Worm (Caenorhabditis elegans) whole organism, L3 larva: Measurements from ENCODE around the gene C02D5.4.

Experiments used
- ceh-16 ChIP-seq: sonication (generic microtip); optimal IDR thresholded peaks from 2 replicates; lab custom pipeline; 2017; ENCODE audit warnings: missing biosample characterization, missing genetic modification characterization
- ceh-28 ChIP-seq: fragments of 150-350 bp; optimal IDR thresholded peaks from 2 replicates; lab custom pipeline; 2014; ENCODE audit warnings: missing biosample characterization, missing genetic modification reagents, missing genetic modification characterization
- ceh-82 ChIP-seq: fragments of 150-350 bp; optimal IDR thresholded peaks from 2 replicates; lab custom pipeline; 2014; ENCODE audit warnings: missing biosample characterization, missing genetic modification characterization
- daf-12 ChIP-seq: fragments of 150-350 bp; optimal IDR thresholded peaks from 2 replicates; lab custom pipeline; 2014; ENCODE audit warnings: missing biosample characterization, missing genetic modification reagents, missing genetic modification characterization
- egl-5 ChIP-seq: fragments of 150-350 bp; optimal IDR thresholded peaks from 2 replicates; lab custom pipeline; 2017; ENCODE audit warnings: missing biosample characterization, missing genetic modification reagents, missing genetic modification characterization, inconsistent platforms
- mdl-1 ChIP-seq: fragments of 150-350 bp; optimal IDR thresholded peaks from 2 replicates; lab custom pipeline; 2014; ENCODE audit warnings: missing biosample characterization, missing genetic modification characterization
- nhr-11 ChIP-seq: fragments of 150-350 bp; optimal IDR thresholded peaks from 2 replicates; lab custom pipeline; 2014; ENCODE audit warnings: missing biosample characterization, missing genetic modification characterization
- nhr-237 ChIP-seq: fragments of 150-350 bp; optimal IDR thresholded peaks from 2 replicates; lab custom pipeline; 2014; ENCODE audit warnings: missing biosample characterization, missing genetic modification characterization
- nhr-76 ChIP-seq: fragments of 150-350 bp; sonication (generic microtip); optimal IDR thresholded peaks from 5 replicates; lab custom pipeline; 2014; ENCODE audit warnings: missing biosample characterization, missing genetic modification characterization
- nhr-77 ChIP-seq: fragments of 150-350 bp; optimal IDR thresholded peaks from 2 replicates; lab custom pipeline; 2014; ENCODE audit warnings: missing biosample characterization, missing genetic modification characterization
- snpc-4 ChIP-seq: fragments of 150-350 bp; optimal IDR thresholded peaks from 2 replicates; lab custom pipeline; 2014; ENCODE audit warnings: missing biosample characterization, missing genetic modification characterization
- zag-1 ChIP-seq: fragments of 150-350 bp; optimal IDR thresholded peaks from 2 replicates; lab custom pipeline; 2014; ENCODE audit warnings: missing biosample characterization, missing genetic modification characterization
- ztf-11 ChIP-seq: fragments of 150-350 bp; optimal IDR thresholded peaks from 2 replicates; lab custom pipeline; 2014; ENCODE audit warnings: missing biosample characterization, missing genetic modification characterization

DNA sequence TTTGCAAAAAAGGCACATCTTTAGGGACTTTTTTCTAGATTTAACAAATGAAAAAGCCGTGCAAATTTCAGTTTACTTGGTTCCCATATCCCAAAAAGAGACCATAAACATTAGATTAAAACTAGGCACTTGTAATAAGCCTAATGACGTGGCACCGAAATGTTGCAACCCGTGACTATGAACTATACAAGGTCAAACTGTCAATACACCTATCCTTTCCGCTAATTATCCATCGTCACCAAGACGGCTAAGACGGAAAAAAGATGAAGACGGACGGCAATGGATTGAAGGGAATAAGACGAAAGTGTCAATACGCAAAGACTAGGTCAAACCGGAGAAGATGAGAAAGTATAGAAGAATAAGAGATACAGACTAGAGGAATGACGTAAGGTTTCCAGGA lies 47.0 kb downstream of the C02D5.4 start:
- TF ChIP-seq nhr-77 = no peak
- no peak for TF ChIP-seq nhr-237 (tag; lab: Kevin White, UChicago)
- TF ChIP-seq daf-12 (tag; lab: Kevin White, UChicago) = no peak
- no peak for TF ChIP-seq nhr-11 (tag; lab: Kevin White, UChicago)
- TF ChIP-seq snpc-4 (tag; lab: Kevin White, UChicago) = no peak
- no peak for TF ChIP-seq ceh-16 (tag; lab: Kevin White, UChicago)
- no peak for TF ChIP-seq ceh-28 (tag; lab: Kevin White, UChicago)
- no peak for TF ChIP-seq zag-1
- TF ChIP-seq ztf-11 (tag; lab: Kevin White, UChicago) = no peak
- TF ChIP-seq egl-5 (tag; lab: Kevin White, UChicago) = no peak
- TF ChIP-seq mdl-1 (tag; lab: Kevin White, UChicago) = no peak
- no peak for TF ChIP-seq ceh-82 (tag; lab: Kevin White, UChicago)
- no peak for TF ChIP-seq nhr-76 (tag; lab: Kevin White, UChicago)
